Fruit fly (Drosophila melanogaster) S2 (cell line): ENCODE results near the gene Mob2.

Experiments used
- CG8478 ChIP-seq: fragments of >200 bp; optimal IDR thresholded peaks from 2 replicates; lab custom pipeline; 2018
- CTCF ChIP-seq, 2 experiments: fragments of >200 bp; optimal IDR thresholded peaks; 2 replicates each; lab custom pipeline; 2018

The Mob2 gene

dm6 chr3L:11556637-11557036, 5.4 kb downstream of the Mob2 start:
- no peak for TF ChIP-seq CTCF (optimal IDR thresholded peaks at IDR 0.05; lab: Kevin White, UChicago)
- TF ChIP-seq CG8478 (lab: Kevin White, UChicago) = no peak

DNA sequence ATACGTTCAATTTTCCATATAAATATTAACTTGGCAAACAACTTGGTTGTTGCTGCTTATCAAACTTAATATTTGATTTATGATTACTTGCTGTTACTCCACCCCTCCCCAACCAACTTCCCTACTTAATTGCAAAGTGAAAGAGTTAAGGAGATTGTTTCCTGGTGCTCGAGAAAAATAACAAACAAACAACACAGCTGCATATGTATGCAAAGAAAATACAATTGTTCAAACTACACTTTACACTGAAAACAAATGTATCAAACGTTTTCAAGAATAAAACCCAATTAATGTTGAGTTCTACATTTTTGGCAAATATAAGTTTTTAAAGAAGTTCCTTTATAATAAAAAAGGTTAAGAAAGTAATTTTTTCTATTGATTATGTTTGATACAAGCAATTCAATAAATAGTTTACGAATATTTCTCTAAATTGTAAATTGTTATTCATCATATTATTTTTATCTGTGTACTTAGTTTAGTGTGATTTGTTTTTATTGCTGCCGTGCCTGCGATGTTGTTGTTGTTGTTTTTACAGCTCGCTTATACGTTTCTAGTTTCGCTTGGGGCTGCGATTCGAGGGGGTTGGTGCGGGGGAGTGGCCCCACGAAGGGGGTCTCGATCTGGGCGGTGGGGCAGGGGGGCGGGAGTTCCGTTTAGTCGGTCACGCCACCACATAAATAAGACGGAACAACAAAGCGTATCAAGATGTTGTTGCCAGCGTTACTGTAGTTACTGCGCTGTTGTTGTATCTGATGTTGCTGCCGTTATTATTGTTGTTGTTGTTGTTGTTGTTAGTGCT, 6.2 kb downstream of the Mob2 start:
- TF ChIP-seq CTCF (optimal IDR thresholded peaks at IDR 0.05; lab: Kevin White, UChicago) (no peak), CG8478 (lab: Kevin White, UChicago) (no peak)

DNA sequence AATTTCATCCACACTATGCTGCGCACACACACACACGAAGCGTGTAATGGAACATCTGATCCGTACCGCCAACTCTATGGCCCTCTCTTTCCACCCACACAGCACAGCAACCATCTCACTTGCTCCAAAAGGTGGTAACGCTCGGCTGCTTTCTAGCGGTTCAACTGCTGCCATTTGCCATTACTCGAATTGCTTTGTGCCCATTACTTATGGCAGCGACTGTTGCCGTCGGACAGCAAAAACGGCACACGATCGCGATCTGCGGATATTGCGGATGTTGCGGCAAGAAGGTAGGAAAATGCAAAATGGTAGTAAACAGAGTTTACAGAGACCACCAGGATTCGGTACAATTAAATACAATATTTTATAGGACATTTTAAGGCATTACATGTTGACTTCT, 7.2 kb downstream of the Mob2 start:
- TF ChIP-seq CTCF (optimal IDR thresholded peaks at IDR 0.05; lab: Kevin White, UChicago) = peak in 1 of 2 experiments; percentile 15
- TF ChIP-seq CG8478 (lab: Kevin White, UChicago) = no peak

DNA sequence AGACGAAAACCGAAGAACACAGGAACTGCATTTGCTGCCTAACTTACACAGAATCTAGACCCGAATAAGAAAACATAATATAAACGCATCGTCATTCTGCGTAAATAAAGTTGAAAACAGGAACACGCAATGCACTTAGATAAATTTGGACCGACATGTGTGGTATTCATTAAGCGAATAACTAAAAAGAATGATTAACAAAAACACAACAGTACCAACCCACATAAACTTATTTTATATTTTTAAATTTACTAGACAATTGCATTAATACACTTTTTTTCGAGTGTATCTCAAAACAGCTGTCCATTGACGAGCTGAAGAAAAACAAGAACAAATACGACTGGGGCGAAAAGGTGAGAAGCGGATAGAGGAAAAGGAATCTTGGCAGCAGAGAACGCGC, 7.7 kb downstream of the Mob2 start:
- TF ChIP-seq CTCF (optimal IDR thresholded peaks at IDR 0.05; lab: Kevin White, UChicago) (no peak), CG8478 (lab: Kevin White, UChicago) (no peak)

DNA sequence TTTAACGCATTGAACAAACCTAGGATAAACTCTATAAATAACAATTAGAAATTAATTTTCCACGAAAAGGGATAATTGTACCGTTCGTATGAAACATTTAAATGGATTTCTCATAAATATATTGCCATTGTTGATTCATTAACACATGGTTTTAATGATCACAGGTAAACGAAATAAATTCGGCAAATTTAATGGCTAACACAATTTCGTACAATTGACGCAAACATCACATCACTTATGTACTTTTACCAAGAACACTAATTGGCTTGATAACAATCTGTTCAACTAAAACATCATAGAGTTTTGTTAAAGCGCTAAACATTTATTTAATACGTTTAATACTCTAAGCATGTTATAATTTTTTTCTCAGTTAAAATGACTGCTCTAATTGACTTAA, 8.4 kb downstream of the Mob2 start:
- TF ChIP-seq CTCF (optimal IDR thresholded peaks at IDR 0.05; lab: Kevin White, UChicago) (no peak), CG8478 (lab: Kevin White, UChicago) (no peak)

DNA sequence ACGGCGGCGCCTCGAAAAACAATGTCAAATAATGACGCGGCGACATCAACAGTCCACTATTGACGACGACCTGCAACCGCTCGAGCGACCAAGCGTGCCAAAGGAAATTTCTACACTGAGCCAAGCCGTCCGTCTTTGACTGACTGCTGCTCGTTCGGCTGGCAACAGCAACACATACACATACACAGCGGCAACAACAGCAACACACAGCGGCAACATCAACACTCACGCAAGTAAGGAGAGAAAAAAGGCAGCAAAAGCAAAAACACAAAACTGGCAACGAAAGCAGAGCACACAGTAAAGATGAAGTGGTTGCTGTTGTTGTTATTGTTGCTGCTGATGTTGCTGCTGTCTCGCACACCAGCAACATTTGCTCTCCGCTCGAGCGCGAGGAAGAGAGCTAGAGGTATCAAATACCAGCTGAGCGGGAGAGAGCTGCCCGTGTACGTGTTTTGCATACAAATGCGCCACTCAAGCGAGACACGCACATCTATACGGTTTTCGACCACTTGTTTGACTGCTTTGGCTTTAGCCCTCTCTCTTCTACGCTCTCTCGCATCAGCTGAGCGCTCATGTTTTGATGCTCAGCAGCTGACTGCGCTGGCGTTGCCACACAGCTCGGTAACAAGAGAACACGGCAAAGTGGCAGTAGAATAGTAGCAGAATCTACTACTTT, 8.9 kb downstream of the Mob2 start:
- TF ChIP-seq CG8478 (lab: Kevin White, UChicago) (no peak), CTCF (optimal IDR thresholded peaks at IDR 0.05; lab: Kevin White, UChicago) (no peak)

DNA sequence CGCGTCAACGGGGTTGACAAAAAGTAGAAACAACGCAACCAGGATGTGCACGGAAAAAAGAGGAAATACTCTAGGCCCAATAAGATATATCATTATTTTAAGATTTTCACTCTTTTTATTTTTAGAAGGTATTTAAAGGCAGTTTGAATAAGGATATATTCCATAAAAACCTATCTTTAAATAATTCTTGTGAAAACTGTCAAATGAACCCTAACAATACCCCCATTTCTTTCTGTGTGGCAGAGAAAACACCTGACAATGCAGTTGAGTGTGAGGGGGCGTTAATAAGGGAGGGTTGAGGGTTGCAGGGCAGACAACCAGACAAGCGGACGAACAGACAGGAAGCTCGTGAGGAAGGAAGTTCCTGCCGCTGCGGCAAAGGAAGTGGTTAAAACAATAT, 10.1 kb downstream of the Mob2 start:
- TF ChIP-seq CG8478 (lab: Kevin White, UChicago) = no peak
- TF ChIP-seq CTCF (optimal IDR thresholded peaks at IDR 0.05; lab: Kevin White, UChicago) = no peak

dm6 chr3L:11550359-11551056, 11.5 kb downstream of the Mob2 start:
- TF ChIP-seq CTCF (optimal IDR thresholded peaks at IDR 0.05; lab: Kevin White, UChicago) (no peak), CG8478 (lab: Kevin White, UChicago) (no peak)

DNA sequence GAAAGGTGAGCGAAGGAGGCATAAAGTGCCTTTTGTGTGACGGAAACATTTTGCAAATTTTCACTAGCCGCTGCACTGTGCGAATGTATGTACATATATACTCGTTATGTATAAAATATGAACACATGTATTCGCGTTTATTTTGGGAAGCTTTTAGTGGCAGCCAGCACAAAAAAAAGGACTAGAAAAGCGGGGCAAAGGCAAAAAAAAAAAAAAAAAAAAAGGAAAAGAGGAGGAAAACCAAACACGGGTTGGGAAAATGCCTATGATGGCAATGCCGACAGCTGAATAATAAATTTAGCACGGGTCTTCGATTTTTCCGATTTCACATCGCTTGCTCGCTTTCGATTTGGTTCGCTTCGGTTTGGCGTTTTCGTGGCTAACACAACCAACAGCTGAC, 12.6 kb downstream of the Mob2 start:
- no peak for TF ChIP-seq CTCF (optimal IDR thresholded peaks at IDR 0.05; lab: Kevin White, UChicago)
- no peak for TF ChIP-seq CG8478 (lab: Kevin White, UChicago)

DNA sequence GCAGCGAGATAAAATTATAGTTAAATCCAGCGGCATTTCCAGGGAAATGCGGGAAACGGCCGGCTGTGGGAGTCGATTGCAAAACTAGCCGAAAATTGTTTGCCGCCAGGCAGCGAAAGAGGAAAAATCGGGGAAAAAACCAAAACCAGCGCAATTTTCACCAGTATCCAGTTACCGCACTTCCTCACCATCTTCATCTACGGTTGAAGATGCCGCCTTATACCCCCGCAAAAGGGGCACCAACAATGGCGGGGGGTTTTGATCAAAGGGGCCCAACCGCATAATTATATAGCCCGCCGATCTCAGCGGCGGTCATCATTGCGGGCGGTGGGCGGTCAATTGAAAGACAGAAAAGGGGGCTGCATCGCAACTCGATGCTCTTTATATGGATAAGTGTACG, 14.0 kb downstream of the Mob2 start:
- TF ChIP-seq CG8478 (lab: Kevin White, UChicago) = no peak
- TF ChIP-seq CTCF (optimal IDR thresholded peaks at IDR 0.05; lab: Kevin White, UChicago) = no peak

dm6 chr3L:11547302-11547994, 14.6 kb downstream of the Mob2 start:
- TF ChIP-seq CG8478 (lab: Kevin White, UChicago) = no peak
- no peak for TF ChIP-seq CTCF (optimal IDR thresholded peaks at IDR 0.05; lab: Kevin White, UChicago)

DNA sequence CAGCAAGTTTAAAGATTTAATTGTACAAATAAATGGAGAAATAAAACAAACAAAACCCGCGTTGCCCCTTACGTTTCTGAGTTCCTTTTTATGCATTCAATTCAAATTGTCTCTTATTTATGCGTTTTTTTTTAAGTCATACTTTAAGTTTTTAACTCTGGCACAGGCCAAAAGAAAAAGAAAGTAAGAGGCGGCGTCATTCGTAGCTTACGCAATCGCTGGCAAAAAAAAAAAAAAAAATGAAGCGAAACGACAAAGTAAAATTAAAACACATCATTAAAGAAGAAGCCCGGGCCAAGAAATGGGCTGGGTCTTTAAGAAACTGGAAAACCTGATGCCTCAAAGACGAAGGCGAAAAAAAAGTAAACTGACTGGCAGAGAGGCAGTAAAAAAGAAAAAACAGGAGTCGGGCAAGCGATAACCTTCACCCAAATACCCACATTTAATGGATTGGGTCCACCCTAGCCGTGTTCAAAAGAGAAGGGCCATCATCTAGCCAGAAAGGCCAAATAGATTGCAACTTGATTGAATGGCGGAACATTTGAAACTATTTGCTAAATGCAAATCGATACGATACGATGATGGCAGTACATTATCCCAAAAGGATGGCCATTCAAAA, 18.2 kb downstream of the Mob2 start:
- no peak for TF ChIP-seq CG8478 (lab: Kevin White, UChicago)
- no peak for TF ChIP-seq CTCF (optimal IDR thresholded peaks at IDR 0.05; lab: Kevin White, UChicago)

DNA sequence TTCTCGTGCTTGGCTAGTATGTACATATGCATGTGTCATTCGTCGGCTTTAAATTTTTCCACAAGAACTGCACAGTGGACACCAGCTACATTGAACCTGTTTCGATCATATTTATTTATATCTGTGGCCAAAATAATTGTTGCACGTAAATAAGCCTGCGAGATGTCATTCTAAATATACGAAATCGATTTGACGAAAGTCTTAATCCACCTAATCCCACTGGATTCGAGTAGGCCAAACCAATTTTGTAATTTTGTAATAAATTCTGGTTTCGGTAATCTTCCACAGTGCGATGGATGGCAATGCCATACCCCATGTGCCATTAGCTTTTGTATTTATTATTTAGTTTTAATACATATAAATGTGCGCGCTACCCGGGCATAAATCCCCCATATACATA, 19.1 kb downstream of the Mob2 start:
- no peak for TF ChIP-seq CG8478 (lab: Kevin White, UChicago)
- no peak for TF ChIP-seq CTCF (optimal IDR thresholded peaks at IDR 0.05; lab: Kevin White, UChicago)

DNA sequence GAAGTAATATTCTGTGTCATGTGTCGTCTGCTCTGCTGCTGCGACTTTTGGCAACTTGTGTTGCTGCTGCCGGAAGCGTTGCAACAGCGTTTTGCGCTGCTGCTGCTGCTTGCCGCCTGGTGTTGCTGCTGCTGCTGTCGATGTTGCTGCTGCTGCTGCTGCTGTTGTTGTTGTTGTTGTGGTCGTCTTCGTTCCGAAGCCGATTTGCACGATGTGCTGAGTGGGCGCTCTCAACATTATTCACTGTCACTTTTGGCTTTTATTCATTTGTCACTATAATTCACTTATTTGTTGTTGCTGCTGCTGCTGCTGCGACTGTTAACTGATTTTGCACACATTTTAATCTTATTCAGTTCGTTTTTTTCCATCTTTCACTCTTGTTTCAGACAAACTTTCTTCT, 19.6 kb downstream of the Mob2 start:
- TF ChIP-seq CG8478 (lab: Kevin White, UChicago) (no peak), CTCF (optimal IDR thresholded peaks at IDR 0.05; lab: Kevin White, UChicago) (no peak)
